Fruit fly (Drosophila melanogaster): ENCODE results near the gene Usp7.

Usp7 gene

DNA sequence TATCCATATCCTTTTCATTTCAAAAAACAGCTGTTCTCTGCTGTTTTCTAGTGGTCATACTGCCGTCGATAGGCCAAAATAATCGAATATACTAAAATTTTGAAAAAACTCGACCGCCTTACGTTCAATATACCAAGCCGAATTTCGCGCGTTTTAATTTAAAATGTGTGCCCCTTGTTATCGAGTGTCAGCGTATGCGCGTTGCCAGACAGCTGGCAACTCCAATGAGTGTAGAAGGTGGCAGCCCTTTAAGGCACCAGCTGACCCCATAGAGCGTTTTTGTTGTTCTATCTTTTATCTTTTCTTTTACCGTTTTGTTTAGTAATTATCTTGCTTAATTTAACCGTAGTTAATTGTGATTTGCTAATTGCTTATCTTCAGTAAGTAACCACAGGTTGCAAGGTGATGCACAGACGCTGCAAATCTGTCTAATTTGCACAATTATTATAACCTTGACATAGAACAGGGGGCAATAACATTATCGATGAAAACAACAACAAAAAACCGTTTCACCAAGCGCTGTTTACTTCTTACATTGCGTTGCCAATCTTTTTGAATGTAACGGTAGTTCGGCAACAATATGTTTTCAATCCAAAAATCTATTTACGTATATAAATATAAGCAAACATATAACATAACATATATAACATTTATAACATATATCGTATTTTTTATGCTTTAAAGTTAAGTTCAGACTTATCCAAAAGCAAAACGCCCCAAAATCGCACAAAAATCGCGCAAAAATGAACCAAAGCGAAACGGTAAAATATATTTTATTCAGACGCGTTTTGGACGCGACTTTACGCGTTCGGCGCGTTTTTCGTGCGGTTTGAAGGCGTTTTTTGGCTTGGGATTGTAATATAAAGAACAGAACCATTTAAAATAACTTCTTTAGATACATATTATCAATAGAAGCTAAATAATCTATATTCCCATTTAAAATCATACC is 16.4 kb downstream of the Usp7 start, which contains the start of the genes CG1492 and regucalcin (continued):
- TF ChIP-seq Myb (GFP tag; optimal IDR thresholded peaks at IDR 0.05): peak; percentile 89
- TF ChIP-seq kah (GFP tag; optimal IDR thresholded peaks at IDR 0.05): no peak
- TF ChIP-seq row (GFP tag; IDR thresholded peaks at IDR 0.05): peak; percentile 19; the same call in 1 of the 3 replicates
- no peak for TF ChIP-seq CG31224 (GFP tag; IDR thresholded peaks at IDR 0.05)
- TF ChIP-seq CG4854 (GFP tag; optimal IDR thresholded peaks at IDR 0.05): no peak
- peak; percentile 75 for TF ChIP-seq HmgD (GFP tag; optimal IDR thresholded peaks at IDR 0.05)
- no peak for TF ChIP-seq Fer3 (tag; optimal IDR thresholded peaks at IDR 0.05)
- peak; percentile 17 for TF ChIP-seq CG4617 (GFP tag; optimal IDR thresholded peaks at IDR 0.05; ENCODE audit: borderline replicate concordance)
- peak; percentile 62 for TF ChIP-seq BEAF-32 (GFP tag; optimal IDR thresholded peaks at IDR 0.05)
- no peak for TF ChIP-seq HLH3B (GFP tag; IDR thresholded peaks at IDR 0.05)
- TF ChIP-seq CG2678 (tag; optimal IDR thresholded peaks at IDR 0.05): no peak
- no peak for TF ChIP-seq hkb (optimal IDR thresholded peaks at IDR 0.05)
- no peak for TF ChIP-seq hkb (GFP tag; IDR thresholded peaks at IDR 0.05)
- no peak for TF ChIP-seq CG4282 (GFP tag; optimal IDR thresholded peaks at IDR 0.05)
- TF ChIP-seq CG8924 (tag; optimal IDR thresholded peaks at IDR 0.05): peak; percentile 38
- no peak for TF ChIP-seq dan (GFP tag; IDR thresholded peaks at IDR 0.05)
- TF ChIP-seq knrl (GFP tag; IDR thresholded peaks at IDR 0.05; ENCODE audit: partially characterized antibody): peak; percentile 49; the same call in 2 of the 3 replicates
- no peak for TF ChIP-seq Hsf (GFP tag; optimal IDR thresholded peaks at IDR 0.05)
- TF ChIP-seq pan (optimal IDR thresholded peaks at IDR 0.05): no peak
- no peak for TF ChIP-seq pan (GFP tag; optimal IDR thresholded peaks at IDR 0.05 in 1 of 2, IDR thresholded peaks at IDR 0.05 in 1 of 2)
- no peak for TF ChIP-seq hb (GFP tag; IDR thresholded peaks at IDR 0.05; ENCODE audit: partially characterized antibody)
- no peak for TF ChIP-seq Meics (GFP tag; optimal IDR thresholded peaks at IDR 0.05)
- TF ChIP-seq Sin3A (optimal IDR thresholded peaks at IDR 0.05): peak; percentile 44
- TF ChIP-seq CG31365 (tag; optimal IDR thresholded peaks at IDR 0.05): no peak
- TF ChIP-seq Aef1 (GFP tag; IDR thresholded peaks at IDR 0.05): no peak
- no peak for TF ChIP-seq CG11695 (GFP tag; IDR thresholded peaks at IDR 0.05)
- no peak for TF ChIP-seq disco-r (GFP tag; optimal IDR thresholded peaks at IDR 0.05)
- TF ChIP-seq nom (GFP tag; optimal IDR thresholded peaks at IDR 0.05): no peak
- no peak for TF ChIP-seq CG6683 (GFP tag; optimal IDR thresholded peaks at IDR 0.05)
- TF ChIP-seq CG16863 (GFP tag; optimal IDR thresholded peaks at IDR 0.05): no peak
- no peak for TF ChIP-seq Max (GFP tag; optimal IDR thresholded peaks at IDR 0.05)
- no peak for TF ChIP-seq fu2 (GFP tag; optimal IDR thresholded peaks at IDR 0.05)
- TF ChIP-seq gfzf (GFP tag; optimal IDR thresholded peaks at IDR 0.05): peak; percentile 41
- TF ChIP-seq CG12769 (tag; optimal IDR thresholded peaks at IDR 0.05): no peak
- TF ChIP-seq mld (GFP tag; IDR thresholded peaks at IDR 0.05; ENCODE audit: partially characterized antibody): no peak
- no peak for TF ChIP-seq CG13123 (GFP tag; optimal IDR thresholded peaks at IDR 0.05)
- TF ChIP-seq CG16813 (GFP tag; IDR thresholded peaks at IDR 0.05; ENCODE audit: partially characterized antibody): peak; percentile 54; the same call in 2 of the 3 replicates
- TF ChIP-seq CG2889 (GFP tag; IDR thresholded peaks at IDR 0.05): no peak
- no peak for TF ChIP-seq CG30431 (GFP tag; optimal IDR thresholded peaks at IDR 0.05)
- no peak for TF ChIP-seq Dbx (GFP tag; IDR thresholded peaks at IDR 0.05)
- no peak for TF ChIP-seq CG6765 (GFP tag; optimal IDR thresholded peaks at IDR 0.05)
- TF ChIP-seq eve (GFP tag; optimal IDR thresholded peaks at IDR 0.05): no peak
- no peak for TF ChIP-seq CG1024 (GFP tag; IDR thresholded peaks at IDR 0.05)
- TF ChIP-seq Dll (GFP tag; IDR thresholded peaks at IDR 0.05; ENCODE audit: partially characterized antibody): no peak; the same call in 3 of the 4 replicates
- TF ChIP-seq CG17912 (GFP tag; optimal IDR thresholded peaks at IDR 0.05): no peak
- no peak for TF ChIP-seq jing (GFP tag; optimal IDR thresholded peaks at IDR 0.05)
- no peak for TF ChIP-seq CG9817 (tag; optimal IDR thresholded peaks at IDR 0.05)
- TF ChIP-seq Spps (tag; optimal IDR thresholded peaks at IDR 0.05): no peak
- TF ChIP-seq h (optimal IDR thresholded peaks at IDR 0.05): no peak
- peak; percentile 4 for TF ChIP-seq CTCF (GFP tag; optimal IDR thresholded peaks at IDR 0.05)
